Fruit fly (Drosophila melanogaster): ENCODE data around the gene B-H2.

The B-H2 gene

DNA sequence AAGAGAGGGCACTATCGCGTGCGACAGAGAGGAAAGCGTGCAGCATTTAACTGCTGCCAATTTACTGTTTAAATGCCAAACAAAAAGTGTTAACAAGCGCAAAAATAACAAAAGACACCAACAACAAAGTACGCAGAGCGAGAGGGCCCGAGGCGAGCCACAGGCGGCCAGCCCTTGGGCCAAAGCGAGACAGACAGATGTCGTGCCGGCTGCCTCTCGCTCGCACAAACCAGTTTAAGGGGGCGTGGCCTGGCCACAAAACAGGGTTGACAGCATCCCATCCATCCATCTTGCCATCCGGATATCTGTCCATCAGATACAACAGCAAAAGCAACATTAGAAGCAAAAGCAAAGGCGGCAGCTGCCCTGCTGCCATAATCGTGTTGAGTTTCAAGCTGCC is 1.0 kb upstream of the B-H2 start (continued):
- TF ChIP-seq hb (GFP tag; IDR thresholded peaks at IDR 0.05; ENCODE audit: partially characterized antibody) (no peak), Gsc (GFP tag; IDR thresholded peaks at IDR 0.05) (no peak), zen (tag; optimal IDR thresholded peaks at IDR 0.05) (no peak), nmo (GFP tag; optimal IDR thresholded peaks at IDR 0.05) (no peak), CG4404 (GFP tag; IDR thresholded peaks at IDR 0.05) (no peak), Dek (tag; optimal IDR thresholded peaks at IDR 0.05) (no peak), Hr39 (optimal IDR thresholded peaks at IDR 0.05) (no peak), vvl (GFP tag; IDR thresholded peaks at IDR 0.05) (0 out of 2 replicates have a peak, but pooled peaks have one; percentile 14), Kr (GFP tag; optimal IDR thresholded peaks at IDR 0.05) (no peak), CG6791 (GFP tag; IDR thresholded peaks at IDR 0.05; ENCODE audit: partially characterized antibody) (no peak), D19A (tag; optimal IDR thresholded peaks at IDR 0.05) (no peak), CG8478 (optimal IDR thresholded peaks at IDR 0.05) (peak; percentile 78), Jarid2 (GFP tag; optimal IDR thresholded peaks at IDR 0.05) (peak; percentile 63), fd64A (GFP tag; optimal IDR thresholded peaks at IDR 0.05) (no peak), Fer2 (tag; optimal IDR thresholded peaks at IDR 0.05) (no peak), CG17186 (GFP tag; optimal IDR thresholded peaks at IDR 0.05) (no peak), CG43689 (GFP tag; IDR thresholded peaks at IDR 0.05) (no peak)

DNA sequence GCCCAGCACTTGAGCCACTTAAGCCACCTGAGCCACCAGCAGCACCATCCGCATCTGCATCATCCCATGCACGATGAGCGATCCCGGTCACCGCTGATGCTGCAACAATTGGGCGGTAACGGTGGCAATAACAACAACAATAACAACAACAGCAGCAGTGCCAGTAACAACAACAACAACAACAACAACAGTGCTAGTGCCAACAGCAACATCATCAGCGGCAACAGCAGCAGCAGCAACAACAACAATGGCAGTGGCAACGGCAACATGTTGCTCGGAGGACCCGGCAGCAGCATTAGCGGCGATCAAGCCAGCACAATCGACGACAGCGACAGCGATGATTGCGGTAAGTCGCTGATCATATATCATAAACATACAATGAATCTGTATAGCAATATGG is 1.2 kb downstream of the B-H2 start:
- peak; percentile 52 for TF ChIP-seq CG11504 (tag; optimal IDR thresholded peaks at IDR 0.05)
- TF ChIP-seq ac (GFP tag; optimal IDR thresholded peaks at IDR 0.05): no peak
- peak; percentile 94 for TF ChIP-seq CG4360 (GFP tag; IDR thresholded peaks at IDR 0.05)

DNA sequence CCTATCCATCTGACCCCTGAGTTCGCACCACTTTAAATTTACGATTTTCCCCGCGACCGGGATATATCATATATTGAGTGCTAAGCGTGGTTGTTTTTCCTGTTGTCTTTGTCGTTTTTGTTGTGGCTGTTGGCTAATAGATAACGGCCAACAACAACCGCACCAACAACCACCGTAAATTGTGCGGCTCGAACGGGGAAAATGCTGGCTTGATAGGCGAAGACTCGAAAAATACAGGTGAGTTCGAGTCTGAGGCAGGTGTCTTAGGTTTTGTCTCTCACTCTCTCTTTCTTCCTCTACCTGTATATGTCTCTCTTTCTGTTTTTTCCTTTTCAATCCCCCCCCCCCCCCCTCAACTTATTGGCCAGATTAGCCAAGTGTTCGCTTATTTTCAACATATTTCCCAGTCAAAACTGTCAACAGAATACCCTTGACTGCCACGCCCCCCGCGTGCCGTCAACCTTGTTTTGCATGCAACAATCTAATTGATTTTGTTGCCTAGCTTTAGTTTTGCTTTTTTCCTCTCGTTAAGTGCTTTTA is 2.4 kb downstream of the B-H2 start:
- TF ChIP-seq grau (tag; optimal IDR thresholded peaks at IDR 0.05) (no peak), CG4360 (GFP tag; IDR thresholded peaks at IDR 0.05) (peak; percentile 85), zen2 (GFP tag; IDR thresholded peaks at IDR 0.05; ENCODE audit: partially characterized antibody) (no peak), crol (GFP tag; IDR thresholded peaks at IDR 0.05) (peak; percentile 69), PHDP (tag; optimal IDR thresholded peaks at IDR 0.05) (no peak), Nf-YB (GFP tag; optimal IDR thresholded peaks at IDR 0.05) (peak; percentile 40), CG32772 (GFP tag; IDR thresholded peaks at IDR 0.05) (no peak), cad (GFP tag; optimal IDR thresholded peaks at IDR 0.05) (no peak), mirr (GFP tag; optimal IDR thresholded peaks at IDR 0.05) (no peak), al (GFP tag; IDR thresholded peaks at IDR 0.05) (no peak), CG16779 (GFP tag; IDR thresholded peaks at IDR 0.05) (no peak), Hr78 (GFP tag; optimal IDR thresholded peaks at IDR 0.05) (no peak), Ptx1 (GFP tag; IDR thresholded peaks at IDR 0.05) (no peak), CG1832 (GFP tag; optimal IDR thresholded peaks at IDR 0.05) (peak; percentile 33), ac (GFP tag; optimal IDR thresholded peaks at IDR 0.05) (peak; percentile 81), CG7556 (GFP tag; optimal IDR thresholded peaks at IDR 0.05) (no peak), CG11456 (GFP tag; IDR thresholded peaks at IDR 0.05) (no peak), sens (GFP tag) (peak; percentile 61), tup (GFP tag; optimal IDR thresholded peaks at IDR 0.05) (no peak), usp (GFP tag; optimal IDR thresholded peaks at IDR 0.05) (no peak), HLH3B (GFP tag; IDR thresholded peaks at IDR 0.05) (no peak), dysf (GFP tag; IDR thresholded peaks at IDR 0.05) (no peak), croc (GFP tag; conservative IDR thresholded peaks at IDR 0.05) (no peak), NC2α (GFP tag; optimal IDR thresholded peaks at IDR 0.05) (no peak), ci (GFP tag; IDR thresholded peaks at IDR 0.05) (no peak), CG12744 (GFP tag; optimal IDR thresholded peaks at IDR 0.05) (no peak), Rfx (GFP tag; IDR thresholded peaks at IDR 0.05) (no peak), ab (GFP tag; optimal IDR thresholded peaks at IDR 0.05) (no peak)

All from whole organism, embryonic.